Worm (Caenorhabditis elegans): Measurements from ENCODE around the gene R105.5.

- TF ChIP-seq nhr-11 (tag; optimal IDR thresholded peaks at IDR 0.05) (no peak), ceh-16 (tag; optimal IDR thresholded peaks at IDR 0.05) (no peak), lsy-2 (tag; optimal IDR thresholded peaks at IDR 0.05) (no peak), ztf-11 (tag; optimal IDR thresholded peaks at IDR 0.05) (no peak), mdl-1 (tag; optimal IDR thresholded peaks at IDR 0.05) (no peak), blmp-1 (tag; optimal IDR thresholded peaks at IDR 0.05; ENCODE audit: insufficient read depth) (no peak), nhr-23 (tag; optimal IDR thresholded peaks at IDR 0.05) (no peak), F13H6.1 (tag; optimal IDR thresholded peaks at IDR 0.05) (no peak), lin-13 (GFP tag; optimal IDR thresholded peaks at IDR 0.05) (no peak), unc-55 (GFP tag; optimal IDR thresholded peaks at IDR 0.05) (no peak), ama-1 (optimal IDR thresholded peaks at IDR 0.05) (no peak), lin-39 (tag; optimal IDR thresholded peaks at IDR 0.05) (no peak), nhr-77 (tag; optimal IDR thresholded peaks at IDR 0.05) (no peak)
Observed at ce11 chrIV:4623852-4624251, 12.2 kb upstream of the R105.5 start.
